Worm (Caenorhabditis elegans): ENCODE data around the gene T04C9.1.

DNA sequence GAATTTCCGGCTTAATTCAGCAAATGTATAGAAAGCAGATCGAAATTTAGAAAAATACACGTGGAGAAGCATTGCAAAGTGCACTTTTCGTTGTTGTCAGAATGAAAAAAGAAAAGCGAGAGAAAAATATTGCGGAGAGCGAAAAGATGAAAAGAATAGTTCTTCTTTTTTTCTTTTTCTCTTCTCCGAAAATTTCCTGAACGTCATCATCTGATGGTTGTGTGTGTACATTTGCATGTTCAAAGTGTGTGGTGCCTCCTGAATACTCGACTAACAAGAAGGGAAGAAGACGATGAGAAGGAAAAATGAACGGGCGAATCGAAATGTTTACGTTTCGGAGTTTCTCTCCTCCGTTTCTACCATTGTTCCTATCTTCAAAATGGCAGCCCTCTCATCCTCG, 2.9 kb upstream of the T04C9.1 start:
- TF ChIP-seq tag-97 (GFP tag; IDR thresholded peaks at IDR 0.05) (no peak), tra-1 (GFP tag; IDR thresholded peaks at IDR 0.05) (no peak), dmd-6 (GFP tag; IDR thresholded peaks at IDR 0.05) (0 out of 2 replicates have a peak, but pooled peaks have one; percentile 12), unc-62 (GFP tag; optimal IDR thresholded peaks at IDR 0.05 in 1 of 2) (no peak), unc-62 (tag; optimal IDR thresholded peaks at IDR 0.05) (no peak), T26A8.4 (GFP tag; IDR thresholded peaks at IDR 0.05) (no peak), R02D3.7 (tag; optimal IDR thresholded peaks at IDR 0.05) (no peak)

Measured in whole organism, L4 larva.